Fruit fly (Drosophila melanogaster): Measurements from ENCODE around the gene mei-217.

mei-217 gene

DNA sequence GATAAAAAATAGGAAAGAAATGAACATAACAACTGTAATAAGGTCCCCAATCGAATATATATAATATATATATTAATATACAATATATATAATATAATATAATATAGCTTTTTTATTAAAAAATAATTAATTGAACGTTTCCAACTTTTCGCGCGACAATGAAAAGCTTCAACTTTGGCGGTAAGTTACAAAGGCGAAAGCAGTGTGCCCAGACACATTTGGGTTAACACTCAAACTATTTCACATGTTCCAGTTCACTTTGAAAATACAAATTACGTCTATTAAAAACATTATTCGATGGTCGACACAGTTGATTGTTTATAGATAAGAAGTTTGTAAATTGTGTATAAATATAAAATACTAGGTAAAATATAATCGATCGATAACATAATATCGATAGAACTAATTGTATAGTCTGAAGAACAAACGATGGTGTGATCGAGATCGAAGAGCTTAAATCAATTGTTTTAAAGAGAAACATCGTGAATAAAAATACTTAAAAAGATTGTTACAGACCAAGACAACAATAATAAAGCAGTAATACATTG, 36.6 kb downstream of the mei-217 start (continued):
- TF ChIP-seq mirr (GFP tag; optimal IDR thresholded peaks at IDR 0.05), result no peak
- TF ChIP-seq Opbp (GFP tag; IDR thresholded peaks at IDR 0.05; ENCODE audit: partially characterized antibody), result peak; percentile 53; the same call in 2 of the 3 replicates
- no peak for TF ChIP-seq sens-2 (GFP tag; IDR thresholded peaks at IDR 0.05)
- no peak for TF ChIP-seq CoRest (tag; optimal IDR thresholded peaks at IDR 0.05)
- TF ChIP-seq Dref (GFP tag; IDR thresholded peaks at IDR 0.05), result peak; percentile 57
- TF ChIP-seq gfzf (GFP tag; optimal IDR thresholded peaks at IDR 0.05), result peak; percentile 35
- TF ChIP-seq gcm2 (GFP tag; optimal IDR thresholded peaks at IDR 0.05), result no peak
- TF ChIP-seq CG32772 (GFP tag; IDR thresholded peaks at IDR 0.05), result no peak
- no peak for TF ChIP-seq org-1 (GFP tag; optimal IDR thresholded peaks at IDR 0.05)
- no peak for TF ChIP-seq CG17612 (GFP tag; IDR thresholded peaks at IDR 0.05)
- TF ChIP-seq CG34224 (GFP tag; IDR thresholded peaks at IDR 0.05; ENCODE audit: partially characterized antibody), result peak; percentile 65
- TF ChIP-seq Meics (GFP tag; optimal IDR thresholded peaks at IDR 0.05), result no peak
- TF ChIP-seq h (optimal IDR thresholded peaks at IDR 0.05), result no peak
- TF ChIP-seq Scr (GFP tag; IDR thresholded peaks at IDR 0.05; ENCODE audit: partially characterized antibody), result peak; percentile 62
- TF ChIP-seq Doc3 (GFP tag; IDR thresholded peaks at IDR 0.05; ENCODE audit: partially characterized antibody), result peak; percentile 53; the same call in 2 of the 3 replicates
- TF ChIP-seq BEAF-32 (GFP tag; optimal IDR thresholded peaks at IDR 0.05), result peak; percentile 62
- TF ChIP-seq knrl (GFP tag; IDR thresholded peaks at IDR 0.05; ENCODE audit: partially characterized antibody), result peak; percentile 47; the same call in 2 of the 3 replicates

DNA sequence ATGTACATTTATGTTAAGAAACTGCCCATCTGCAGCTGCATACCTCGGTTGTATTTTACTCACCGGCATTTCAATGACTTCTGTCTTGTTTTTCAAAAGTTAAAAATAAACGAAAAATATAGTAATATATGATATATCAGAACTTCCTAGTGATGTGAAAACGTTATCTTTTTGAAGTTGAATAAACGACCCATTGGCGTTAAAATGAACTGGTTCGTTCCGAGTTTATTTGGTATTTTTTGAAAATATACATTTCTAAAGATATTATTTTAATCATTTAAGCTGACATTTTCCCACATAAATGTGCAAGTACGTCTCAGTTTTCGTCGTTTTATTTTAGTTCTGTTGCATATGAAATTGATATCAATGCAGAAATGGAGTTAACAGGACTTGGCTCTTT, 37.1 kb downstream of the mei-217 start, which contains the start of gene Arpc3B:
Gene Arpc3B (minus strand): TSS at position 146 of the 400 bp plus-strand sequence.
- peak; percentile 5; the same call in 1 of the 3 replicates for TF ChIP-seq knrl (GFP tag; IDR thresholded peaks at IDR 0.05; ENCODE audit: partially characterized antibody)
- peak; percentile 9 for TF ChIP-seq BEAF-32 (GFP tag; optimal IDR thresholded peaks at IDR 0.05)
- TF ChIP-seq Trl (optimal IDR thresholded peaks at IDR 0.05), result no peak
- TF ChIP-seq Trl (GFP tag; optimal IDR thresholded peaks at IDR 0.05), result no peak
- peak; percentile 98 for TF ChIP-seq CG15514 (GFP tag; optimal IDR thresholded peaks at IDR 0.05)

DNA sequence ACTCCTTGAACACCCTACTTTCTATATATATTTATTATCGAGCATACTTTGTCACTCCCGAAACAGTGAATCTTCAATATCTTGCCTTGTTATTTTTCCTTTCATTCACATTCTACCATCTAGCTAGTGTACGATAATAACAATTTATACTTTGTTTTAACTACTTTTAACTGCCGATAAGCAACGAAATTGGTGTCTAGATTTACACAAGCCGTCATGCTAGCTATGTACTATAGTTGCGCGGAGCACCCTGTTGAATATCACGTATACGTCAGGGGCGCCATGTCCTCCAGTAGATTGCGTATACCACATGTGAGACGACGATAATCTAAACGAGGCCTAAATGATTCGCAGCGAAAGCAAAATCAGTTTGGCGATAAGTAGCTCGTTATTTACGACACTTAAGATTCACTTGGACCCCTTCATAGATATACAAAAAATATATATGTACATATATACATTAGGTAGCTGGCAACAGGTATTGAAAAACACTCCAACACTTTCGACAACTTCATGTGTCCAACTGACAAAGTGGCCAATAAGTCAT, 48.8 kb downstream of the mei-217 start:
- TF ChIP-seq CrebB (tag; optimal IDR thresholded peaks at IDR 0.05) (no peak), CG12155 (GFP tag; optimal IDR thresholded peaks at IDR 0.05) (no peak), CG33557 (GFP tag; optimal IDR thresholded peaks at IDR 0.05) (no peak), gcm (GFP tag; optimal IDR thresholded peaks at IDR 0.05) (no peak), CG9932 (GFP tag; IDR thresholded peaks at IDR 0.05) (peak; percentile 27; the same call in 1 of the 2 replicates), toy (GFP tag; IDR thresholded peaks at IDR 0.05) (no peak), CG17385 (GFP tag; optimal IDR thresholded peaks at IDR 0.05) (no peak), D19A (tag; optimal IDR thresholded peaks at IDR 0.05) (peak; percentile 44), CG14965 (GFP tag; optimal IDR thresholded peaks at IDR 0.05; ENCODE audit: borderline replicate concordance) (no peak), CG5180 (GFP tag; optimal IDR thresholded peaks at IDR 0.05) (no peak), CG6765 (GFP tag; optimal IDR thresholded peaks at IDR 0.05) (no peak), row (GFP tag; IDR thresholded peaks at IDR 0.05) (peak; percentile 50), ab (GFP tag; optimal IDR thresholded peaks at IDR 0.05) (no peak), vvl (GFP tag; IDR thresholded peaks at IDR 0.05) (no peak), CG6272 (GFP tag; IDR thresholded peaks at IDR 0.05) (no peak), sug (tag; optimal IDR thresholded peaks at IDR 0.05) (peak; percentile 73), CG2875 (GFP tag; optimal IDR thresholded peaks at IDR 0.05) (no peak), CG6654 (GFP tag; optimal IDR thresholded peaks at IDR 0.05) (no peak), CG2199 (GFP tag; IDR thresholded peaks at IDR 0.05) (no peak), sens (GFP tag) (peak; percentile 28), CG34376 (GFP tag; optimal IDR thresholded peaks at IDR 0.05) (peak; percentile 44), cwo (GFP tag; optimal IDR thresholded peaks at IDR 0.05) (peak; percentile 18), exex (tag; optimal IDR thresholded peaks at IDR 0.05) (peak; percentile 92), Lpt (GFP tag; optimal IDR thresholded peaks at IDR 0.05) (no peak), lab (GFP tag; optimal IDR thresholded peaks at IDR 0.05) (peak; percentile 31), CG7372 (GFP tag; IDR thresholded peaks at IDR 0.05) (0 out of 2 replicates have a peak, but pooled peaks have one; percentile 10), CG18599 (GFP tag; optimal IDR thresholded peaks at IDR 0.05) (peak; percentile 19), mirr (GFP tag; optimal IDR thresholded peaks at IDR 0.05) (peak; percentile 18)
